Worm (Caenorhabditis elegans): ENCODE results near the gene gnrr-3.

DNA sequence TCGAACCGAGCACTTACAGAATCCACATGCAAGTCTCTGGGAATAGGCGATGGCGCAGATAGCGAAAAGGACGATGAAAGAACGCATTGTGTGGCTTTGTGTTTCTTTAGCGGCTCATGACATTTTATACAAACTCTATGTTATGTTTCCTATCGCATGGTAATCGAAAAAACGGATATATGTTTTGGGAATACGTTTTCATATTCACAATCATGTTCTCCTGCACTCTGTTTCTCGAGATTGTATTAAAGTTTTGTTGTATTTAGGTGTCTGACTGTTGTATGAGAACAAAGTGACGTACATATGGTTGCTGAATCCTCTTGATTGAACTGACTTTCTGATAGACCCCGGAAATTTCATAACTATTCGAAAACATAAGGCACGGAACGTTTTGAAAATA lies 9.1 kb downstream of the gnrr-3 start, which contains the start of gene ZC373.2:
- TF ChIP-seq lsy-2 (tag; optimal IDR thresholded peaks at IDR 0.05), result no peak
- no peak for TF ChIP-seq nhr-28 (tag; optimal IDR thresholded peaks at IDR 0.05)

Data from whole organism, L1 larva.